Worm (Caenorhabditis elegans) whole organism, midembryonic: ENCODE measurements around the gene del-8.

ENCODE experiments used
- T22C8.4 ChIP-seq: fragments of 200-800 bp; sonication (Bioruptor generic); IDR thresholded peaks from 2 replicates; pipeline ENCODE4 v1.3.6; 2022; ENCODE audit warnings: missing genetic modification characterization, missing compliant biosample characterization
- cog-1 ChIP-seq: sonication (generic microtip); optimal IDR thresholded peaks from 2 replicates; lab custom pipeline; 2016; ENCODE audit warnings: missing genetic modification characterization, missing compliant biosample characterization
- flt-1 ChIP-seq: fragments of 200-800 bp; sonication (Bioruptor generic); IDR thresholded peaks from 2 replicates; pipeline ENCODE4 v1.3.6; 2022; ENCODE audit warnings: missing genetic modification characterization, missing compliant biosample characterization
- klf-2 ChIP-seq: fragments of 200-800 bp; sonication (Bioruptor generic); conservative IDR thresholded peaks from 2 replicates; pipeline ENCODE4 v1.3.6; 2022; ENCODE audit warnings: missing genetic modification reagents, missing genetic modification characterization, missing compliant biosample characterization
- med-1 ChIP-seq: sonication (generic microtip); optimal IDR thresholded peaks from 2 replicates; lab custom pipeline; 2017; ENCODE audit warnings: missing genetic modification characterization, mild to moderate bottlenecking, missing compliant biosample characterization, antibody characterized with exemption, missing genetic modification reagents; ENCODE audit not compliant: insufficient read depth
- ref-1 ChIP-seq: fragments of 200-800 bp; sonication (Bioruptor generic); conservative IDR thresholded peaks from 2 replicates; pipeline ENCODE4 v1.3.6; 2022; ENCODE audit warnings: missing genetic modification reagents, missing genetic modification characterization, missing compliant biosample characterization
- tab-1 ChIP-seq: fragments of 200-800 bp; sonication (Bioruptor generic); IDR thresholded peaks from 2 replicates; pipeline ENCODE4 v1.3.6; 2022; ENCODE audit warnings: missing genetic modification characterization, missing compliant biosample characterization
- ztf-23 ChIP-seq: fragments of 200-800 bp; sonication (Bioruptor generic); IDR thresholded peaks from 2 replicates; pipeline ENCODE4 v1.3.6; 2022; ENCODE audit warnings: missing genetic modification reagents, missing genetic modification characterization, missing compliant biosample characterization
- ztf-29 ChIP-seq: fragments of 200-800 bp; sonication (Bioruptor generic); IDR thresholded peaks from 2 replicates; pipeline ENCODE4 v1.3.6; 2022; ENCODE audit warnings: missing genetic modification reagents, missing genetic modification characterization, missing compliant biosample characterization

del-8 gene

DNA sequence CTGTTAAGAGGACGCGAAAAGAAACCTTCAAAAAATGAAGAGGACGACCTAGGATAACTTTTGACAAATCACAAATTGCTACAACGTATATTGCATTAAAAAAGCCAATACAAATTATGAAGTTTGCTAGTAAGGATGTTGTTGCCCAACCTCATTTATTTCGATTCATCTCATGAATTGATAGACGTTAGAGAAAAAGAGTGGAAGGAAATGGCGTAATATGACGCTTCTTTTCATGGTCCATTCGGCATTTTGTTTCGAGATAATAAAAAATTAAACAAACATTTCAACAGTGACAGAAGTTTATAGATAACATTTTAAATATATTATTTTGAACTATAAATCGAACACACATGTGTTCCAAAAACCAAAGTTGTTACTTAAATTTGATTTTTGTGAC is 51.7 kb downstream of the del-8 start:
- no peak for TF ChIP-seq klf-2 (GFP tag; lab: Robert Waterston, UW)
- no peak for TF ChIP-seq tab-1
- TF ChIP-seq ztf-29 (GFP tag; lab: Robert Waterston, UW): no peak
- no peak for TF ChIP-seq cog-1 (tag; lab: Kevin White, UChicago)
- TF ChIP-seq ztf-23 (GFP tag; lab: Robert Waterston, UW): no peak
- TF ChIP-seq flt-1 (GFP tag; lab: Robert Waterston, UW): no peak
- no peak for TF ChIP-seq T22C8.4
- no peak for TF ChIP-seq med-1 (GFP tag; lab: Kevin White, UChicago)
- TF ChIP-seq ref-1: no peak

DNA sequence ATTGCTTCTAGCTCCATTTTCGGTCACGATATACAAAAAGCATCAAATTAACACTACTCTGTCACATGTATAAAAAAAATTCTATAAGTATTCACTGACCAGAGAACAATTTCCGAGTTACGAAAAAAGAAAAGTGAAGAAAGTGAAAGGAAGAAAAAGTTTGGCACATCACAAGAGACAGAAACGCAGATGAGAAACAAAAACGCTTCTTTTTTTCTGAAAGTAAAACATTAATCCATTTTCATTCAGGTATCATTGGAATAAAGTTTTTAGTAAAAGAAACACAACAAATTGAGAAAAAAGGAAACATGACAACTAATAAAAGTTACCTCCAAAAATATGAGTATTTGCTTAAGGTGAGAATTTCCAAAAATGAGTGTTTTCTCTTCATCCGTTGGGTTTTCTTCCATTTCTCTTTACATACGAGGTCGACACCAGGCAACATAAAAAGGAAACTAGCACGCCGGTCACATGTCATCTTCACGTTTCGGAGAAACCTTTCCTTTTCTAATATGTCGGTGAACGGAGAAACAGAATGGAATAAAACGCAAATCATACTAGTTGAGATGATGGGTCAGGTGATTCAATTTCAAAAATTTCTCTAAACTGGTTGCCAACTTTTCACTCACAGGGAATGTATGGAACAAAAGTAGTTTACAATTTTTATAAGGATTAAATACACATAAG is 53.7 kb downstream of the del-8 start:
- TF ChIP-seq klf-2 (GFP tag; lab: Robert Waterston, UW) (no peak), ref-1 (no peak), ztf-29 (GFP tag; lab: Robert Waterston, UW) (no peak), flt-1 (GFP tag; lab: Robert Waterston, UW) (no peak), tab-1 (no peak), T22C8.4 (no peak), med-1 (GFP tag; lab: Kevin White, UChicago) (no peak), ztf-23 (GFP tag; lab: Robert Waterston, UW) (no peak), cog-1 (tag; lab: Kevin White, UChicago) (no peak)
